Worm (Caenorhabditis elegans) whole organism, L4 larva: ENCODE results near the gene rpl-21.

Experiments used
- F37D6.2 ChIP-seq: sonication (generic microtip); optimal IDR thresholded peaks from 2 replicates; lab custom pipeline; 2016; ENCODE audit warnings: mild to moderate bottlenecking, missing genetic modification characterization, missing compliant biosample characterization
- T20F7.1 ChIP-seq: fragments of 200-800 bp; sonication (Bioruptor generic); optimal IDR thresholded peaks from 2 replicates; lab custom pipeline; 2018; ENCODE audit warnings: mild to moderate bottlenecking, missing genetic modification characterization, missing compliant biosample characterization
- arid-1 ChIP-seq: fragments of 200-800 bp; sonication (Bioruptor generic); conservative IDR thresholded peaks from 2 replicates; pipeline ENCODE4 v1.3.6; 2022; ENCODE audit warnings: missing genetic modification reagents, missing genetic modification characterization, missing compliant biosample characterization
- ces-1 ChIP-seq: fragments of 150-350 bp; sonication (generic microtip); optimal IDR thresholded peaks from 4 replicates; lab custom pipeline; 2014; ENCODE audit warnings: missing biosample characterization, missing genetic modification reagents, missing genetic modification characterization
- daf-19 ChIP-seq: fragments of 200-800 bp; sonication (Bioruptor generic); conservative IDR thresholded peaks from 2 replicates; pipeline ENCODE4 v1.3.6; 2022; ENCODE audit warnings: missing genetic modification characterization, missing compliant biosample characterization
- dmd-6 ChIP-seq: fragments of 200-800 bp; sonication (Bioruptor generic); IDR thresholded peaks from 2 replicates; pipeline ENCODE4 v1.3.6; 2022; ENCODE audit warnings: missing genetic modification reagents, missing genetic modification characterization, missing compliant biosample characterization
- dmd-8 ChIP-seq: fragments of 200-800 bp; sonication (Bioruptor generic); IDR thresholded peaks from 2 replicates; pipeline ENCODE4 v1.3.6; 2022; ENCODE audit warnings: missing genetic modification characterization, missing compliant biosample characterization
- dpl-1 ChIP-seq: fragments of 150-350 bp; optimal IDR thresholded peaks from 2 replicates; lab custom pipeline; 2014; ENCODE audit warnings: missing biosample characterization, missing genetic modification reagents, missing genetic modification characterization
- dve-1 ChIP-seq: sonication (generic microtip); optimal IDR thresholded peaks from 2 replicates; lab custom pipeline; 2017; ENCODE audit warnings: antibody characterized with exemption, mild to moderate bottlenecking, missing genetic modification characterization, missing compliant biosample characterization; ENCODE audit not compliant: insufficient read depth
- egl-43 ChIP-seq: fragments of 200-800 bp; sonication (Bioruptor generic); IDR thresholded peaks from 2 replicates; pipeline ENCODE4 v1.3.6; 2022; ENCODE audit warnings: missing genetic modification reagents, missing genetic modification characterization, missing compliant biosample characterization
- hlh-30 ChIP-seq: sonication (generic microtip); optimal IDR thresholded peaks from 2 replicates; lab custom pipeline; 2017; ENCODE audit warnings: antibody characterized with exemption, mild to moderate bottlenecking, missing genetic modification characterization, missing compliant biosample characterization; ENCODE audit not compliant: insufficient read depth
- lin-38 ChIP-seq: fragments of 200-800 bp; sonication (Bioruptor generic); IDR thresholded peaks from 2 replicates; pipeline ENCODE4 v1.3.6; 2022; ENCODE audit warnings: missing genetic modification reagents, missing genetic modification characterization, missing compliant biosample characterization
- lsy-2 ChIP-seq, 2 experiments: fragments of 150-350 bp in 1 of 2; sonication (generic microtip) in 1 of 2; optimal IDR thresholded peaks; 2 replicates each; lab custom pipeline; 2014 to 2017; ENCODE audit warnings: missing biosample characterization in 2 of 2, missing genetic modification characterization in 2 of 2
- mes-2 ChIP-seq: sonication (generic microtip); optimal IDR thresholded peaks from 2 replicates; lab custom pipeline; 2016; ENCODE audit warnings: missing genotype, mild to moderate bottlenecking, missing genetic modification characterization, missing compliant biosample characterization; ENCODE audit not compliant: poor library complexity, severe bottlenecking
- nhr-111 ChIP-seq: fragments of 200-800 bp; sonication (Bioruptor generic); optimal IDR thresholded peaks from 2 replicates; lab custom pipeline; 2018; ENCODE audit warnings: mild to moderate bottlenecking, missing genetic modification characterization, missing compliant biosample characterization
- nhr-28 ChIP-seq: fragments of 150-350 bp; optimal IDR thresholded peaks from 2 replicates; lab custom pipeline; 2014; ENCODE audit warnings: missing biosample characterization, missing genetic modification characterization
- nhr-42 ChIP-seq: fragments of 200-800 bp; sonication (Bioruptor generic); IDR thresholded peaks from 2 replicates; pipeline ENCODE4 v1.3.6; 2022; ENCODE audit warnings: missing genetic modification characterization, missing compliant biosample characterization
- nhr-6 ChIP-seq: fragments of 150-350 bp; optimal IDR thresholded peaks from 2 replicates; lab custom pipeline; 2014; ENCODE audit warnings: missing biosample characterization, missing genetic modification characterization
- pha-4 ChIP-seq, 2 experiments: fragments of 150-350 bp in 1 of 2; fragments of 200-800 bp in 1 of 2; sonication (Bioruptor generic) in 1 of 2; IDR thresholded peaks in 1 of 2; optimal IDR thresholded peaks in 1 of 2; 2 replicates each; pipeline versions ENCODE4 v1.3.6 to Lab custom; 2014 to 2022; ENCODE audit warnings: missing genetic modification characterization in 2 of 2, missing genetic modification reagents in 2 of 2, missing biosample characterization in 1 of 2, missing compliant biosample characterization in 1 of 2
- vab-7 ChIP-seq: fragments of 200-800 bp; sonication (Bioruptor generic); IDR thresholded peaks from 2 replicates; pipeline ENCODE4 v1.3.6; 2022; ENCODE audit warnings: missing genetic modification reagents, missing genetic modification characterization, missing compliant biosample characterization
- zfp-2 ChIP-seq: sonication (generic microtip); optimal IDR thresholded peaks from 2 replicates; lab custom pipeline; 2016; ENCODE audit warnings: mild to moderate bottlenecking, missing genetic modification characterization, missing compliant biosample characterization

The rpl-21 gene

DNA sequence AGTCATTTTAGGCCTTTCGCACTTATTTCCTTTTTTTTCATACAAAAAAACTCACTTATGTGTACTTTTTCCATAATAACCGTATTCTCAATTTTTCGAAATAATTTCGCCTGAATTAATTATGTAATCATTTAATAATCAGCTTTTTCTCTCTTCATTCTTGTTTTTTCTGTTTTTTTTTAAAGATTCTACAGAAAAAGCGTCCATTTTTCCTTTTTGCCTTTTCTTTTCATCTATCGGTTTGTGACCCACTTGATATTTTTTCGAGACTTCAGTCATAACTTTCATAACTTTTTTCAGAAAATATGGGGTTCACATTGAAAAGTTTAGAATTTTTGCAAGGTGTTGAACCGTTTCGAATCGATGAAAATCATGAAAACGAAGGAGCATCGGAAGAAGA lies 41.8 kb downstream of the rpl-21 start, which contains the start of gene vms-1:
TSS of gene vms-1 (plus strand) at position 301 of the 400 bp plus-strand sequence.
- TF ChIP-seq nhr-42 (GFP tag; lab: Robert Waterston, UW) (no peak), F37D6.2 (tag; lab: Kevin White, UChicago) (no peak), egl-43 (GFP tag; lab: Robert Waterston, UW) (no peak), dve-1 (tag; lab: Kevin White, UChicago) (no peak), vab-7 (GFP tag; lab: Robert Waterston, UW) (no peak)

DNA sequence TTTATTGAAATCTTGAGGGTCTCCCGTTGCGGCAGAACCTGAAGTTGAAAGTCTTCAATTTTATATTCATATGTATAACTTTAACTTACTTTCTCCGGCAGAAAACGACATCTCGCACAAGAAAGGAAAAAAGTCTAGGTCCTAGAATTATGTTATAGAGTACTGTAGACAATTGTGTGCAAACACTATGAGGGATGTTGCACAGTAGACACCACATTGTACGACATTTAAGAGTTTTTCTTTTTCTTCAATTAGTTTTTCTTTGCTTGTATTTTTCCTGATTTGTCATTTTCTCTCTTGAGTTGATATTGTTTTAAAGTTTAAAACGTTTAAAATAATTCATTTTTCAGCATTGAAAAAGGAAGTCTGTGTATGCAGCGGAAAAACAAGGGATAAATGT lies 44.7 kb downstream of the rpl-21 start, which contains the start of the genes K06H7.7 and grp-1:
TSS of gene K06H7.7 (minus strand) at position 121 of the 400 bp plus-strand sequence.
TSS of gene grp-1 (plus strand) at position 351 of the 400 bp plus-strand sequence.
- peak; percentile 34 for TF ChIP-seq hlh-30 (tag; lab: Kevin White, UChicago)
- TF ChIP-seq pha-4 (GFP tag; IDR thresholded peaks at IDR 0.05; lab: Robert Waterston, UW), result no peak
- peak; percentile 0 for TF ChIP-seq pha-4 (tag; optimal IDR thresholded peaks at IDR 0.05; lab: Kevin White, UChicago)
- TF ChIP-seq lsy-2 (tag; optimal IDR thresholded peaks at IDR 0.05; lab: Kevin White, UChicago), result peak; percentile 92 to 99
- peak; percentile 64 for TF ChIP-seq lin-38 (GFP tag; lab: Robert Waterston, UW)
- peak; percentile 66 for TF ChIP-seq dpl-1 (GFP tag; lab: Kevin White, UChicago)
- TF ChIP-seq nhr-6 (tag; lab: Kevin White, UChicago), result peak; percentile 37
- TF ChIP-seq zfp-2 (tag; lab: Kevin White, UChicago), result no peak
- TF ChIP-seq ces-1 (GFP tag; lab: Kevin White, UChicago), result no peak
- TF ChIP-seq mes-2 (tag; lab: Kevin White, UChicago), result peak; percentile 59
- TF ChIP-seq dmd-6 (GFP tag; lab: Robert Waterston, UW), result no peak
- TF ChIP-seq T20F7.1 (GFP tag; lab: Kevin White, UChicago), result peak; percentile 49
- no peak for TF ChIP-seq nhr-111 (GFP tag; lab: Kevin White, UChicago)
- TF ChIP-seq arid-1 (GFP tag; lab: Robert Waterston, UW), result peak; percentile 42; the same call in 1 of the 2 replicates

DNA sequence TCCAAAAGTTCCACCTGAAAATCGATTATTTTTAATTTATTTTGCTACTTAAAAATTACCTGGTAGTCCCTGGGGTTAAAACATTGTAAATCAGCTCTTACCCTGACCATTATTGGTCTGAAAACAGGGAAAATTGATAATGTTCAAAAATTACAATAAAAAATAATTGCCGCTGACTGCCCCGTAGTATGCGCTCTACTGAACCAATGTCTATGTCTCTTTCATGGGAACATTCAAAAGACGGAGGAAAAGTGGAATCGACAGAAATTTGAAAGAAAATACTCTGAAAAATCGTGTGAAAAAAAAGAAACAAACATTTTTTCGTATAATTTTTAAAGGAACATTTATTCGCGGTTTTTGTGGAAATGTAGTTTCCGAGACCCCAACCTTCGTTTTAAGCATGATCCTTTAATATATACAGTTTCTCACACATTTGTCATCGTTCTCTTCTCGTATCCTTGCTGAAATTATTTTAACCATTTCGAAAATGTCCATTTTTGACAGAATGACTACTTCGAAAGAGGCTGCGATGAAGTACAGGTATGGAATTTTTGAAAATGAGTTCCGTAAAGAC lies 49.8 kb downstream of the rpl-21 start, which contains the start of the genes dcr-1 and apc-2:
TSS of gene dcr-1 (minus strand) at position 117 of the 574 bp plus-strand sequence.
TSS of gene apc-2 (plus strand) at position 465 of the 574 bp plus-strand sequence.
- TF ChIP-seq daf-19 (GFP tag; lab: Robert Waterston, UW) (no peak), dpl-1 (GFP tag; lab: Kevin White, UChicago) (peak; percentile 37), dmd-8 (GFP tag; lab: Robert Waterston, UW) (no peak), dmd-6 (GFP tag; lab: Robert Waterston, UW) (no peak), nhr-28 (tag; lab: Kevin White, UChicago) (peak; percentile 10), T20F7.1 (GFP tag; lab: Kevin White, UChicago) (no peak)
